Fruit fly (Drosophila melanogaster): Measurements from ENCODE around the gene CG13982.

DNA sequence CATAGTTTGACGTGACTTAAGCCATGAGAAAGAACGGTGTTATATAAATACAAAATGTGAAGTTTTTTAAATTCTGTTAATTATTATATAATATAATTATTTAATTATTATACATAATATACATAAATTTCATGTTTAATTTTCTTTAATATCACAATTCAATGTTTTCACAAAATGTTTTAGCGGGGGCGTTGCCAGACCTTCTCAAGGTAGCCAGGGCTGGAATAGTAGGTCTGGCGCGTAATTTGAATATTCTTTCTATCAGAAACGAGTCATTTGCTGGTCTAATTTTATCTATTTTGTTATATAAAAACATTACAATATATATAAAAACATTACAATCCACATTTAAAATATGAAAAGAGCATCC lies 36.2 kb downstream of the CG13982 start, which contains the start of gene Acox3:
- TF ChIP-seq CG11294 (GFP tag; IDR thresholded peaks at IDR 0.05) (no peak), CG6854 (GFP tag; optimal IDR thresholded peaks at IDR 0.05) (no peak), pdm3 (GFP tag; optimal IDR thresholded peaks at IDR 0.05) (no peak), Eip78C (GFP tag) (no peak), CG10669 (GFP tag; optimal IDR thresholded peaks at IDR 0.05) (no peak), CG16779 (tag; optimal IDR thresholded peaks at IDR 0.05) (no peak), acj6 (GFP tag; optimal IDR thresholded peaks at IDR 0.05) (no peak), salr (GFP tag; optimal IDR thresholded peaks at IDR 0.05) (no peak), CG8632 (GFP tag; optimal IDR thresholded peaks at IDR 0.05) (no peak), CG11762 (GFP tag; optimal IDR thresholded peaks at IDR 0.05; ENCODE audit: insufficient read depth) (no peak), CG31627 (GFP tag; optimal IDR thresholded peaks at IDR 0.05) (no peak), Met (GFP tag; optimal IDR thresholded peaks at IDR 0.05) (no peak), CG10631 (GFP tag; optimal IDR thresholded peaks at IDR 0.05) (no peak)

Measured in whole organism, prepupa.